Worm (Caenorhabditis elegans) whole organism, late embryonic: ENCODE measurements around the gene nep-25.
A peak's percentile ranks its signal among the peaks of the same experiment; 100 is the strongest.

Source experiments
- C08G9.2 ChIP-seq: sonication (generic microtip); optimal IDR thresholded peaks from 2 replicates; lab custom pipeline; 2016; ENCODE audit warnings: mild to moderate bottlenecking, missing genetic modification characterization, moderate library complexity, missing compliant biosample characterization
- C38D4.7 ChIP-seq: fragments of 200-800 bp; sonication (Bioruptor generic); optimal IDR thresholded peaks from 2 replicates; lab custom pipeline; 2018; ENCODE audit warnings: mild to moderate bottlenecking, missing genetic modification characterization, moderate library complexity, missing compliant biosample characterization
- T23F11.4 ChIP-seq: fragments of 200-800 bp; sonication (Bioruptor generic); optimal IDR thresholded peaks from 2 replicates; lab custom pipeline; 2018; ENCODE audit warnings: mild to moderate bottlenecking, missing genetic modification characterization, missing compliant biosample characterization
- ahr-1 ChIP-seq: sonication (generic microtip); optimal IDR thresholded peaks from 2 replicates; lab custom pipeline; 2016; ENCODE audit warnings: missing genetic modification characterization, missing compliant biosample characterization
- ceh-14 ChIP-seq: sonication (generic microtip); optimal IDR thresholded peaks from 2 replicates; lab custom pipeline; 2016; ENCODE audit warnings: missing genotype, missing genetic modification characterization, missing compliant biosample characterization
- ceh-19 ChIP-seq: fragments of 200-800 bp; sonication (Bioruptor generic); optimal IDR thresholded peaks from 2 replicates; lab custom pipeline; 2018; ENCODE audit warnings: mild to moderate bottlenecking, missing genetic modification characterization, missing compliant biosample characterization
- ceh-2 ChIP-seq: sonication (generic microtip); optimal IDR thresholded peaks from 2 replicates; lab custom pipeline; 2016; ENCODE audit warnings: missing genotype, missing genetic modification characterization, missing compliant biosample characterization
- ceh-22 ChIP-seq: sonication (generic microtip); optimal IDR thresholded peaks from 2 replicates; lab custom pipeline; 2017; ENCODE audit warnings: missing biosample characterization, missing genetic modification characterization
- ceh-24 ChIP-seq: sonication (generic microtip); optimal IDR thresholded peaks from 2 replicates; lab custom pipeline; 2016; ENCODE audit warnings: mild to moderate bottlenecking, missing genetic modification characterization, missing compliant biosample characterization
- ceh-30 ChIP-seq: fragments of 150-350 bp; optimal IDR thresholded peaks from 2 replicates; lab custom pipeline; 2014; ENCODE audit warnings: missing biosample characterization, missing genetic modification characterization
- ceh-31 ChIP-seq: sonication (generic microtip); optimal IDR thresholded peaks from 2 replicates; lab custom pipeline; 2016; ENCODE audit warnings: missing genetic modification characterization, missing compliant biosample characterization
- ceh-34 ChIP-seq: sonication (generic microtip); optimal IDR thresholded peaks from 2 replicates; lab custom pipeline; 2016; ENCODE audit warnings: mild to moderate bottlenecking, missing genetic modification characterization, missing compliant biosample characterization
- ceh-45 ChIP-seq: fragments of 200-800 bp; sonication (Bioruptor generic); IDR thresholded peaks from 2 replicates; pipeline ENCODE4 v1.3.6; 2022; ENCODE audit warnings: missing genetic modification reagents, missing genetic modification characterization, missing compliant biosample characterization
- ceh-6 ChIP-seq: fragments of 200-800 bp; sonication (Bioruptor generic); optimal IDR thresholded peaks from 2 replicates; lab custom pipeline; 2018; ENCODE audit warnings: mild to moderate bottlenecking, missing genetic modification characterization, missing compliant biosample characterization
- che-1 ChIP-seq: sonication (generic microtip); optimal IDR thresholded peaks from 2 replicates; lab custom pipeline; 2016; ENCODE audit warnings: mild to moderate bottlenecking, missing genetic modification characterization, missing compliant biosample characterization
- dmd-4 ChIP-seq: sonication (generic microtip); optimal IDR thresholded peaks from 2 replicates; lab custom pipeline; 2016; ENCODE audit warnings: borderline replicate concordance, missing genetic modification characterization, missing compliant biosample characterization
- dve-1 ChIP-seq: sonication (generic microtip); optimal IDR thresholded peaks from 2 replicates; lab custom pipeline; 2017; ENCODE audit warnings: antibody characterized with exemption, mild to moderate bottlenecking, missing genetic modification characterization, missing compliant biosample characterization
- elt-2 ChIP-seq: sonication (generic microtip); optimal IDR thresholded peaks from 2 replicates; lab custom pipeline; 2016; ENCODE audit warnings: missing genetic modification reagents, missing genetic modification characterization, missing compliant biosample characterization
- elt-4 ChIP-seq: sonication (generic microtip); optimal IDR thresholded peaks from 2 replicates; lab custom pipeline; 2016; ENCODE audit warnings: missing genetic modification characterization, missing compliant biosample characterization
- ets-4 ChIP-seq: sonication (generic microtip); optimal IDR thresholded peaks from 2 replicates; lab custom pipeline; 2016; ENCODE audit warnings: missing genetic modification characterization, missing compliant biosample characterization
- eyg-1 ChIP-seq: sonication (generic microtip); optimal IDR thresholded peaks from 2 replicates; lab custom pipeline; 2016; ENCODE audit warnings: missing genotype, missing genetic modification characterization, missing compliant biosample characterization
- gmeb-2 ChIP-seq: sonication (generic microtip); optimal IDR thresholded peaks from 2 replicates; lab custom pipeline; 2016; ENCODE audit warnings: missing genetic modification characterization, inconsistent platforms, missing compliant biosample characterization
- hlh-30 ChIP-seq: sonication (generic microtip); optimal IDR thresholded peaks from 2 replicates; lab custom pipeline; 2017; ENCODE audit warnings: antibody characterized with exemption, missing genetic modification characterization, missing compliant biosample characterization; ENCODE audit not compliant: insufficient read depth
- hlh-6 ChIP-seq: sonication (generic microtip); optimal IDR thresholded peaks from 2 replicates; lab custom pipeline; 2016; ENCODE audit warnings: missing genotype, missing genetic modification characterization, missing compliant biosample characterization
- hlh-8 ChIP-seq: sonication (generic microtip); optimal IDR thresholded peaks from 2 replicates; lab custom pipeline; 2016; ENCODE audit warnings: missing genotype, missing genetic modification characterization, missing compliant biosample characterization
- lin-11 ChIP-seq: fragments of 200-800 bp; sonication (Bioruptor generic); optimal IDR thresholded peaks from 2 replicates; lab custom pipeline; 2018; ENCODE audit warnings: mild to moderate bottlenecking, missing genetic modification characterization, missing compliant biosample characterization
- mec-3 ChIP-seq: sonication (generic microtip); optimal IDR thresholded peaks from 2 replicates; lab custom pipeline; 2016; ENCODE audit warnings: borderline replicate concordance, missing genetic modification characterization, missing compliant biosample characterization
- nhr-232 ChIP-seq: sonication (generic microtip); optimal IDR thresholded peaks from 2 replicates; lab custom pipeline; 2016; ENCODE audit warnings: missing genetic modification characterization, missing compliant biosample characterization
- odd-2 ChIP-seq: sonication (generic microtip); optimal IDR thresholded peaks from 2 replicates; lab custom pipeline; 2017; ENCODE audit warnings: antibody characterized with exemption, mild to moderate bottlenecking, missing genetic modification characterization, missing compliant biosample characterization
- pag-3 ChIP-seq: sonication (generic microtip); optimal IDR thresholded peaks from 2 replicates; lab custom pipeline; 2016; ENCODE audit warnings: missing compliant biosample characterization, missing genetic modification characterization, borderline replicate concordance
- pha-2 ChIP-seq: sonication (generic microtip); optimal IDR thresholded peaks from 2 replicates; lab custom pipeline; 2017; ENCODE audit warnings: mild to moderate bottlenecking, missing genetic modification characterization, missing compliant biosample characterization
- pha-4 ChIP-seq: fragments of 150-350 bp; optimal IDR thresholded peaks from 2 replicates; lab custom pipeline; 2018; ENCODE audit warnings: missing biosample characterization, missing genetic modification reagents, missing genetic modification characterization
- pqm-1 ChIP-seq: sonication (generic microtip); optimal IDR thresholded peaks from 2 replicates; lab custom pipeline; 2016; ENCODE audit warnings: missing genetic modification characterization, missing compliant biosample characterization
- sox-2 ChIP-seq: fragments of 200-800 bp; sonication (Bioruptor generic); IDR thresholded peaks from 2 replicates; pipeline ENCODE4 v1.3.6; 2022; ENCODE audit warnings: missing genetic modification reagents, missing genetic modification characterization, missing compliant biosample characterization
- sox-4 ChIP-seq: sonication (generic microtip); optimal IDR thresholded peaks from 2 replicates; lab custom pipeline; 2017; ENCODE audit warnings: mild to moderate bottlenecking, missing genetic modification characterization, inconsistent platforms, missing compliant biosample characterization
- syd-9 ChIP-seq: sonication (generic microtip); optimal IDR thresholded peaks from 2 replicates; lab custom pipeline; 2016; ENCODE audit warnings: mild to moderate bottlenecking, missing genetic modification characterization, moderate library complexity, missing compliant biosample characterization
- tbx-2 ChIP-seq: sonication (generic microtip); optimal IDR thresholded peaks from 2 replicates; lab custom pipeline; 2016; ENCODE audit warnings: missing genetic modification characterization, missing compliant biosample characterization
- tbx-7 ChIP-seq: sonication (generic microtip); optimal IDR thresholded peaks from 2 replicates; lab custom pipeline; 2016; ENCODE audit warnings: missing genotype, missing genetic modification characterization, missing compliant biosample characterization
- ttx-3 ChIP-seq: sonication (generic microtip); optimal IDR thresholded peaks from 2 replicates; lab custom pipeline; 2016; ENCODE audit warnings: missing genetic modification reagents, missing genetic modification characterization, missing compliant biosample characterization
- unc-42 ChIP-seq: sonication (generic microtip); optimal IDR thresholded peaks from 2 replicates; lab custom pipeline; 2016; ENCODE audit warnings: missing genotype, missing genetic modification characterization, missing compliant biosample characterization
- unc-86 ChIP-seq: sonication (generic microtip); optimal IDR thresholded peaks from 2 replicates; lab custom pipeline; 2016; ENCODE audit warnings: missing genetic modification characterization, missing compliant biosample characterization
- zip-5 ChIP-seq: sonication (generic microtip); optimal IDR thresholded peaks from 2 replicates; lab custom pipeline; 2016; ENCODE audit warnings: missing genetic modification characterization, missing compliant biosample characterization
- ztf-16 ChIP-seq: sonication (generic microtip); optimal IDR thresholded peaks from 2 replicates; lab custom pipeline; 2017; ENCODE audit warnings: missing genetic modification characterization, missing compliant biosample characterization

The nep-25 gene

ce11 chrII:5871508-5871907 is 29.5 kb downstream of the nep-25 start:
- TF ChIP-seq hlh-8 (tag; lab: Kevin White, UChicago), result no peak
- no peak for TF ChIP-seq pag-3 (tag; lab: Kevin White, UChicago)
- TF ChIP-seq elt-4, result no peak
- TF ChIP-seq dve-1 (tag; lab: Kevin White, UChicago), result no peak
- TF ChIP-seq unc-86 (tag; lab: Kevin White, UChicago), result no peak
- no peak for TF ChIP-seq dmd-4 (tag; lab: Kevin White, UChicago)
- TF ChIP-seq unc-42, result peak; percentile 21
- no peak for TF ChIP-seq ceh-30 (tag; lab: Kevin White, UChicago)
- peak; percentile 8 for TF ChIP-seq sox-4 (tag; lab: Kevin White, UChicago)
- TF ChIP-seq tbx-2 (tag; lab: Kevin White, UChicago), result peak; percentile 6
- TF ChIP-seq hlh-6 (tag; lab: Kevin White, UChicago), result no peak
- no peak for TF ChIP-seq eyg-1
- no peak for TF ChIP-seq C38D4.7 (GFP tag; lab: Kevin White, UChicago)
- TF ChIP-seq che-1 (tag; lab: Kevin White, UChicago), result no peak
- no peak for TF ChIP-seq lin-11 (tag; lab: Kevin White, UChicago)
- no peak for TF ChIP-seq ceh-45 (GFP tag; lab: Robert Waterston, UW)
- no peak for TF ChIP-seq pha-2 (tag; lab: Kevin White, UChicago)
- TF ChIP-seq ceh-22 (tag; lab: Kevin White, UChicago), result no peak
- no peak for TF ChIP-seq ahr-1 (tag; lab: Kevin White, UChicago)
- TF ChIP-seq odd-2 (tag; lab: Kevin White, UChicago), result no peak

- no peak for TF ChIP-seq ets-4
- no peak for TF ChIP-seq pqm-1 (tag; lab: Kevin White, UChicago)
- TF ChIP-seq hlh-8 (tag; lab: Kevin White, UChicago), result no peak
- no peak for TF ChIP-seq hlh-30 (tag; lab: Kevin White, UChicago)
- no peak for TF ChIP-seq ceh-24
- no peak for TF ChIP-seq unc-42
- TF ChIP-seq mec-3 (tag; lab: Kevin White, UChicago), result no peak
- TF ChIP-seq sox-2 (GFP tag; lab: Robert Waterston, UW), result no peak
- no peak for TF ChIP-seq ttx-3 (tag; lab: Kevin White, UChicago)
- no peak for TF ChIP-seq ceh-34 (tag; lab: Kevin White, UChicago)
- TF ChIP-seq tbx-7 (tag; lab: Kevin White, UChicago), result no peak
- TF ChIP-seq ceh-14 (tag; lab: Kevin White, UChicago), result no peak
- no peak for TF ChIP-seq nhr-232
- TF ChIP-seq syd-9, result no peak
- TF ChIP-seq T23F11.4, result no peak
- no peak for TF ChIP-seq ceh-31
- TF ChIP-seq ztf-16 (tag; lab: Kevin White, UChicago), result no peak
- no peak for TF ChIP-seq pha-4 (tag; lab: Kevin White, UChicago)
- TF ChIP-seq lin-11 (tag; lab: Kevin White, UChicago), result no peak
- TF ChIP-seq pha-2 (tag; lab: Kevin White, UChicago), result no peak
Observed at ce11 chrII:5872414-5872813, 30.4 kb downstream of the nep-25 start.

DNA sequence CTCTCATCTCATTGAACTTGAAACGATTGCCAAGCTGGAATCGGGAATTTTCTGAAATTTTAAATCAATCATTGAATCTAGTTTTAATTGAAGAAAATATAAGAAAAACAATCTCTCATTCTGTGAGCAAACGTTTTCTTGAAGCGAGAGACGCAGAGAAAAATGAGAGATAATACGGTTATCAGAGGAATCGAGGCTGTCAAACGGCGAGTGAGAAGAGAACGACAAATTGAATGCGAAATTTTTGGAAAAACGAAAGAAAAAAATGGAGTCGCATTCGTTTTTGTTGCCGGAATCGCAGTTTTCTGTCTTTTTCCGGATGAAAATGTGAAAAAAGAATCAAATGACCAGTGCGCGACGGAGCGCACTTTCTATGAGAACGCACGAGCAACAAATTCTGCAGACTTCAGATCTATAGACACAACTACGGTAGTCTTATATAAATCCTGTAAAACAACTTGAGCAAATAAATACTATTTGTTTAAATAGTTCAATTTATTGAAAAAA is 31.6 kb downstream of the nep-25 start, which contains the start of gene tex-2:
Gene tex-2 (minus strand): TSS at position 51 of the 507 bp plus-strand sequence.
- TF ChIP-seq zip-5 (tag; lab: Kevin White, UChicago), result peak; percentile 47
- TF ChIP-seq tbx-2 (tag; lab: Kevin White, UChicago), result peak; percentile 47
- no peak for TF ChIP-seq gmeb-2 (tag; lab: Kevin White, UChicago)
- no peak for TF ChIP-seq ceh-6 (GFP tag; lab: Kevin White, UChicago)
- TF ChIP-seq ztf-16 (tag; lab: Kevin White, UChicago), result peak; percentile 39
- TF ChIP-seq elt-2 (tag; lab: Kevin White, UChicago), result peak; percentile 70
- peak; percentile 31 for TF ChIP-seq C08G9.2
- TF ChIP-seq unc-42, result peak; percentile 63
- TF ChIP-seq ceh-2 (tag; lab: Kevin White, UChicago), result peak; percentile 14
- no peak for TF ChIP-seq ceh-19
- no peak for TF ChIP-seq dve-1 (tag; lab: Kevin White, UChicago)
- peak; percentile 60 for TF ChIP-seq ceh-31
- no peak for TF ChIP-seq ttx-3 (tag; lab: Kevin White, UChicago)
